Worm (Caenorhabditis elegans): ENCODE measurements around the gene lgg-2.

lgg-2 gene

DNA sequence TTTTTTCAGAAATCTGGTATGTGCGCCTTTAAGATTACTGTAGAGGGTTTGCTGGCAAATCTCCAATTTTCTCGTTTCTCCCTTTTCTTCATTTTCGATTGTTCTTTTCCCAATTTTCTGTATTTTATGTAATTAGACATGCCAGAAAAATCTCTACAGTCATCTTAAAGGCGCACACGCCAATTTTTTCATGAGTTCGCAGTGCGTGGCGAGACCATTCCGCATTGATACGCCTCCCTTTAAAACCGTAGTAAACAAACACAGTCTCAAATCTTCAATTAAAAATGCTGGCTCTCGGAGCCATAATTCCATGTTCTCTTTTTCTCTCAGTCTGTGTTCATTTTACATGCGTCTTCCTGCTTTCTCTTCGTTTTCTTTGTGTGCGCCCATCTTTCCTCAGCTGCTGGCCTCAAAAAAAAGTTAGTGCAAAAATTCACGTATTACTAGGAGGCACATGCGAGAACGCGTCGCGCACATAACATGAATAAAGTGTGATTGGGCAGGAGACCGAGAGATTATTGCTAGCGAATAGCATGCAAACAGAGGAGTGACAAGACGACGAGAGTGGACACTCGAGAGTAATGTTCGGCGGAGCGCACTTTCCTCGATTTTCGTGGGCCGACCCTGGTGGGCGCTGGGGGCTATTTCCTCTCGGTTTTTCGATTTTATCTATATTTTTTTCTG is 16.7 kb downstream of the lgg-2 start (continued):
- no peak for TF ChIP-seq ztf-22 (GFP tag; optimal IDR thresholded peaks at IDR 0.05)
- no peak for TF ChIP-seq F52B5.7 (tag; optimal IDR thresholded peaks at IDR 0.05)
- TF ChIP-seq aptf-3 (GFP tag; IDR thresholded peaks at IDR 0.05) = no peak
- TF ChIP-seq lin-35 (GFP tag; optimal IDR thresholded peaks at IDR 0.05) = peak in 1 of 3 experiments; percentile 28
- TF ChIP-seq Y67H2A.10 (GFP tag; conservative IDR thresholded peaks at IDR 0.05) = no peak
- no peak for TF ChIP-seq cebp-2 (GFP tag; IDR thresholded peaks at IDR 0.05)
- no peak for TF ChIP-seq ztf-6 (GFP tag; IDR thresholded peaks at IDR 0.05)
- TF ChIP-seq hlh-26 (GFP tag; conservative IDR thresholded peaks at IDR 0.05) = no peak
- TF ChIP-seq F57A8.1 (GFP tag; optimal IDR thresholded peaks at IDR 0.05) = no peak
- TF ChIP-seq egrh-3 (GFP tag; IDR thresholded peaks at IDR 0.05) = no peak
- TF ChIP-seq Y56A3A.18 (GFP tag; IDR thresholded peaks at IDR 0.05) = no peak
- no peak for TF ChIP-seq egl-18 (GFP tag; IDR thresholded peaks at IDR 0.05)
- no peak for TF ChIP-seq bed-1 (GFP tag; IDR thresholded peaks at IDR 0.05)
- TF ChIP-seq attf-3 (GFP tag; conservative IDR thresholded peaks at IDR 0.05) = 0 out of 2 replicates have a peak, but pooled peaks have one; percentile 20
- TF ChIP-seq egl-44 (GFP tag; IDR thresholded peaks at IDR 0.05) = no peak
- TF ChIP-seq nhr-120 (GFP tag; IDR thresholded peaks at IDR 0.05) = no peak
- TF ChIP-seq nfya-2 (GFP tag; IDR thresholded peaks at IDR 0.05) = no peak
- no peak for TF ChIP-seq B0035.1 (tag; optimal IDR thresholded peaks at IDR 0.05)
- TF ChIP-seq ama-1 (optimal IDR thresholded peaks at IDR 0.05) = no peak
- TF ChIP-seq ama-1 (GFP tag; optimal IDR thresholded peaks at IDR 0.05) = no peak
- no peak for TF ChIP-seq rcor-1 (GFP tag; IDR thresholded peaks at IDR 0.05)
- TF ChIP-seq ztf-26 (tag; optimal IDR thresholded peaks at IDR 0.05) = peak; percentile 59
- no peak for TF ChIP-seq ceh-79 (tag; optimal IDR thresholded peaks at IDR 0.05)
- no peak for TF ChIP-seq F49E8.2 (tag; optimal IDR thresholded peaks at IDR 0.05; ENCODE audit: insufficient read depth)
- TF ChIP-seq ztf-18 (tag; optimal IDR thresholded peaks at IDR 0.05) = peak; percentile 64
- no peak for TF ChIP-seq C17E4.6 (GFP tag; IDR thresholded peaks at IDR 0.05)
- peak; percentile 70 for TF ChIP-seq xnd-1 (tag; optimal IDR thresholded peaks at IDR 0.05)
- no peak for TF ChIP-seq rec-8 (tag; optimal IDR thresholded peaks at IDR 0.05)
- peak; percentile 74 for TF ChIP-seq B0336.3 (GFP tag; IDR thresholded peaks at IDR 0.05)
- no peak for TF ChIP-seq sptf-2 (GFP tag; optimal IDR thresholded peaks at IDR 0.05)
- no peak for TF ChIP-seq snpc-1.1 (tag; optimal IDR thresholded peaks at IDR 0.05; ENCODE audit: insufficient read depth)
- no peak for TF ChIP-seq die-1 (tag; optimal IDR thresholded peaks at IDR 0.05)
- TF ChIP-seq madf-3 (GFP tag; IDR thresholded peaks at IDR 0.05) = no peak
- TF ChIP-seq attf-6 (GFP tag; IDR thresholded peaks at IDR 0.05) = no peak
- peak; percentile 25 for TF ChIP-seq snpc-3.4 (tag; optimal IDR thresholded peaks at IDR 0.05)
- TF ChIP-seq hlh-12 (tag; optimal IDR thresholded peaks at IDR 0.05) = no peak
- no peak for TF ChIP-seq fkh-3 (tag; optimal IDR thresholded peaks at IDR 0.05)
- no peak for TF ChIP-seq Y95B8A.8 (GFP tag; IDR thresholded peaks at IDR 0.05)
- no peak for TF ChIP-seq let-526 (GFP tag; IDR thresholded peaks at IDR 0.05)
- no peak for TF ChIP-seq cebp-1 (GFP tag; IDR thresholded peaks at IDR 0.05)
- peak; percentile 78 for TF ChIP-seq cebp-1 (tag; optimal IDR thresholded peaks at IDR 0.05)
- TF ChIP-seq nhr-90 (tag; optimal IDR thresholded peaks at IDR 0.05) = peak; percentile 16
- TF ChIP-seq ceh-100 (GFP tag; IDR thresholded peaks at IDR 0.05) = no peak
- TF ChIP-seq nfyb-1 (GFP tag; IDR thresholded peaks at IDR 0.05) = peak; percentile 62; the same call in 1 of the 2 replicates
- TF ChIP-seq ceh-40 (GFP tag; IDR thresholded peaks at IDR 0.05) = no peak
- TF ChIP-seq D2030.7 (GFP tag; IDR thresholded peaks at IDR 0.05) = peak; percentile 14; the same call in 1 of the 2 replicates
- no peak for TF ChIP-seq F37B4.10 (GFP tag; IDR thresholded peaks at IDR 0.05)
- TF ChIP-seq hsf-1 (GFP tag; IDR thresholded peaks at IDR 0.05) = no peak
- TF ChIP-seq mcd-1 (GFP tag; IDR thresholded peaks at IDR 0.05) = peak; percentile 81

Measured in whole organism, young adult.